Fruit fly (Drosophila melanogaster): ENCODE measurements around the gene Nhe1.

The Nhe1 gene

dm6 chr2L:91830-92229 lies 14.7 kb downstream of the Nhe1 start:
- peak; percentile 87 for TF ChIP-seq CG17806 (tag; optimal IDR thresholded peaks at IDR 0.05)
- peak; percentile 82 for TF ChIP-seq gl (tag; optimal IDR thresholded peaks at IDR 0.05)
- peak; percentile 87 for TF ChIP-seq CG8159 (tag; optimal IDR thresholded peaks at IDR 0.05)
- peak; percentile 78 for TF ChIP-seq CG9948 (tag; optimal IDR thresholded peaks at IDR 0.05)
- peak; percentile 81 for TF ChIP-seq Pif1A (GFP tag; optimal IDR thresholded peaks at IDR 0.05)
- TF ChIP-seq D1 (tag; optimal IDR thresholded peaks at IDR 0.05) = peak; percentile 57
- TF ChIP-seq CG13204 (GFP tag; optimal IDR thresholded peaks at IDR 0.05) = no peak
- no peak; the same call in 2 of the 3 replicates for TF ChIP-seq fd96Ca (GFP tag; IDR thresholded peaks at IDR 0.05)
- TF ChIP-seq CG10348 (GFP tag; IDR thresholded peaks at IDR 0.05) = no peak
- peak; percentile 87 for TF ChIP-seq CG34367 (tag; optimal IDR thresholded peaks at IDR 0.05)
- TF ChIP-seq CG15710 (tag; optimal IDR thresholded peaks at IDR 0.05) = peak; percentile 90
- peak; percentile 86 for TF ChIP-seq CG8301 (tag; optimal IDR thresholded peaks at IDR 0.05)
- peak; percentile 71 for TF ChIP-seq Snoo (tag; optimal IDR thresholded peaks at IDR 0.05)
- no peak for TF ChIP-seq CG12605 (GFP tag; IDR thresholded peaks at IDR 0.05)
- peak; percentile 87 for TF ChIP-seq Pif1B (GFP tag; optimal IDR thresholded peaks at IDR 0.05)
- TF ChIP-seq CG14655 (GFP tag; optimal IDR thresholded peaks at IDR 0.05) = peak; percentile 90
- TF ChIP-seq Ets98B (GFP tag; IDR thresholded peaks at IDR 0.05) = peak; percentile 43; the same call in 1 of the 2 replicates
- no peak for TF ChIP-seq rn (GFP tag; IDR thresholded peaks at IDR 0.05)
- TF ChIP-seq CG4496 (GFP tag; IDR thresholded peaks at IDR 0.05) = peak; percentile 80
- TF ChIP-seq EcR (GFP tag; optimal IDR thresholded peaks at IDR 0.05) = peak; percentile 44
- no peak for TF ChIP-seq CG32121 (GFP tag; IDR thresholded peaks at IDR 0.05)

- no peak for TF ChIP-seq CG13204 (GFP tag; optimal IDR thresholded peaks at IDR 0.05)
- TF ChIP-seq D1 (tag; optimal IDR thresholded peaks at IDR 0.05) = no peak
- TF ChIP-seq CG14655 (GFP tag; optimal IDR thresholded peaks at IDR 0.05) = no peak
- no peak for TF ChIP-seq CG12605 (GFP tag; IDR thresholded peaks at IDR 0.05)
- TF ChIP-seq CG10348 (GFP tag; IDR thresholded peaks at IDR 0.05) = no peak
- TF ChIP-seq Snoo (tag; optimal IDR thresholded peaks at IDR 0.05) = no peak
These were observed 15.2 kb downstream of the Nhe1 start for dm6 chr2L:91333-91732.

dm6 chr2L:90081-90480 lies 16.5 kb downstream of the Nhe1 start:
- TF ChIP-seq CG17806 (tag; optimal IDR thresholded peaks at IDR 0.05) (no peak), CG34367 (tag; optimal IDR thresholded peaks at IDR 0.05) (no peak), EcR (GFP tag; optimal IDR thresholded peaks at IDR 0.05) (no peak), Ets98B (GFP tag; IDR thresholded peaks at IDR 0.05) (no peak), gl (tag; optimal IDR thresholded peaks at IDR 0.05) (no peak), CG15710 (tag; optimal IDR thresholded peaks at IDR 0.05) (no peak), Snoo (tag; optimal IDR thresholded peaks at IDR 0.05) (no peak), CG10348 (GFP tag; IDR thresholded peaks at IDR 0.05) (no peak), CG32121 (GFP tag; IDR thresholded peaks at IDR 0.05) (no peak), rn (GFP tag; IDR thresholded peaks at IDR 0.05) (no peak), CG8159 (tag; optimal IDR thresholded peaks at IDR 0.05) (no peak), CG9948 (tag; optimal IDR thresholded peaks at IDR 0.05) (no peak), D1 (tag; optimal IDR thresholded peaks at IDR 0.05) (no peak), CG14655 (GFP tag; optimal IDR thresholded peaks at IDR 0.05) (no peak)

dm6 chr2L:89158-89557 lies 17.4 kb downstream of the Nhe1 start:
- TF ChIP-seq CG9948 (tag; optimal IDR thresholded peaks at IDR 0.05) (no peak), fd96Ca (GFP tag; IDR thresholded peaks at IDR 0.05) (no peak), EcR (GFP tag; optimal IDR thresholded peaks at IDR 0.05) (no peak), Snoo (tag; optimal IDR thresholded peaks at IDR 0.05) (no peak), rn (GFP tag; IDR thresholded peaks at IDR 0.05) (no peak), CG14655 (GFP tag; optimal IDR thresholded peaks at IDR 0.05) (no peak), Ets98B (GFP tag; IDR thresholded peaks at IDR 0.05) (no peak), CG4496 (GFP tag; IDR thresholded peaks at IDR 0.05) (no peak), CG8159 (tag; optimal IDR thresholded peaks at IDR 0.05) (no peak), CG13204 (GFP tag; optimal IDR thresholded peaks at IDR 0.05) (no peak), Pif1B (GFP tag; optimal IDR thresholded peaks at IDR 0.05) (no peak), CG17806 (tag; optimal IDR thresholded peaks at IDR 0.05) (no peak), D1 (tag; optimal IDR thresholded peaks at IDR 0.05) (no peak), Pif1A (GFP tag; optimal IDR thresholded peaks at IDR 0.05) (no peak), CG34367 (tag; optimal IDR thresholded peaks at IDR 0.05) (no peak), CG12605 (GFP tag; IDR thresholded peaks at IDR 0.05) (no peak), CG32121 (GFP tag; IDR thresholded peaks at IDR 0.05) (no peak)

- TF ChIP-seq EcR (GFP tag; optimal IDR thresholded peaks at IDR 0.05) (peak; percentile 38), CG13204 (GFP tag; optimal IDR thresholded peaks at IDR 0.05) (no peak), CG10348 (GFP tag; IDR thresholded peaks at IDR 0.05) (no peak), Pif1A (GFP tag; optimal IDR thresholded peaks at IDR 0.05) (no peak), CG4496 (GFP tag; IDR thresholded peaks at IDR 0.05) (no peak), CG32121 (GFP tag; IDR thresholded peaks at IDR 0.05) (no peak), Ets98B (GFP tag; IDR thresholded peaks at IDR 0.05) (no peak)
These were observed 18.0 kb downstream of the Nhe1 start for dm6 chr2L:88528-88927.

- TF ChIP-seq Pif1A (GFP tag; optimal IDR thresholded peaks at IDR 0.05) = peak; percentile 66
- TF ChIP-seq CG32121 (GFP tag; IDR thresholded peaks at IDR 0.05) = peak; percentile 66
- TF ChIP-seq CG4496 (GFP tag; IDR thresholded peaks at IDR 0.05) = peak; percentile 70
- TF ChIP-seq CG12605 (GFP tag; IDR thresholded peaks at IDR 0.05) = no peak
- no peak for TF ChIP-seq CG13204 (GFP tag; optimal IDR thresholded peaks at IDR 0.05)
- TF ChIP-seq CG10348 (GFP tag; IDR thresholded peaks at IDR 0.05) = no peak
- TF ChIP-seq CG15710 (tag; optimal IDR thresholded peaks at IDR 0.05) = peak; percentile 79
- peak; percentile 13 for TF ChIP-seq D1 (tag; optimal IDR thresholded peaks at IDR 0.05)
- TF ChIP-seq CG34367 (tag; optimal IDR thresholded peaks at IDR 0.05) = peak; percentile 59
- TF ChIP-seq CG14655 (GFP tag; optimal IDR thresholded peaks at IDR 0.05) = peak; percentile 76
- peak; percentile 75 for TF ChIP-seq CG8159 (tag; optimal IDR thresholded peaks at IDR 0.05)
- TF ChIP-seq Snoo (tag; optimal IDR thresholded peaks at IDR 0.05) = peak; percentile 71
- TF ChIP-seq rn (GFP tag; IDR thresholded peaks at IDR 0.05) = no peak
- no peak; the same call in 1 of the 2 replicates for TF ChIP-seq Ets98B (GFP tag; IDR thresholded peaks at IDR 0.05)
- no peak for TF ChIP-seq fd96Ca (GFP tag; IDR thresholded peaks at IDR 0.05)
- peak; percentile 67 for TF ChIP-seq CG9948 (tag; optimal IDR thresholded peaks at IDR 0.05)
- TF ChIP-seq CG17806 (tag; optimal IDR thresholded peaks at IDR 0.05) = peak; percentile 61
- peak; percentile 54 for TF ChIP-seq EcR (GFP tag; optimal IDR thresholded peaks at IDR 0.05)
- no peak for TF ChIP-seq gl (tag; optimal IDR thresholded peaks at IDR 0.05)
- peak; percentile 72 for TF ChIP-seq CG8301 (tag; optimal IDR thresholded peaks at IDR 0.05)
- TF ChIP-seq Pif1B (GFP tag; optimal IDR thresholded peaks at IDR 0.05) = peak; percentile 60
These were observed 19.2 kb downstream of the Nhe1 start, which contains the start of gene net for dm6 chr2L:87255-87723. Gene net, minus strand, starts transcription at chr2L:87387.
